Fruit fly (Drosophila melanogaster) whole organism, wandering third instar larva: ENCODE results near the gene Phae1.

Experiments used
- Myc ChIP-seq: fragments of >200 bp; optimal IDR thresholded peaks from 2 replicates; lab custom pipeline; 2017
- pan ChIP-seq: fragments of >200 bp; optimal IDR thresholded peaks from 2 replicates; lab custom pipeline; 2017

DNA sequence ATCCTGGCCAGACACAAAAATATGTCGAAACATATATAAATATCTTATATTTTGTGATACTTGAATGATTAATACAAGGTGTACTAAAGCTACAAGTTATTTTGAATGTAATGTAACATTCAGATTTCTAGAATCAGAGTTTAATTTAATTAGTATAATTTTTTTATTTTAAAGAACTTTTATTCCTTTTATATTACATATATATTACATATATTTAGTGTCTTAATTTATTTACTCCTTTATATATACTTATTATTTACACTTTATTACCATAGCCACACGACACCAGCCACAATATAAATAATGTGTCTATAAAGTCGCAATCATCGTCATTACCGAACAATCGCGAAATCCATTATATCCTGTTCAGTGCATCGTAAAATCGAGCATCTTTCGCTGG lies 17.7 kb upstream of the Phae1 start, which contains the start of gene Pex19:
- TF ChIP-seq Myc (no peak), pan (lab: Kevin White, UChicago) (no peak)
